Fruit fly (Drosophila melanogaster): ENCODE results near the gene homer.

- TF ChIP-seq usp (GFP tag; optimal IDR thresholded peaks at IDR 0.05) = no peak
- no peak for TF ChIP-seq EcR (GFP tag; optimal IDR thresholded peaks at IDR 0.05)
- no peak for TF ChIP-seq pan (optimal IDR thresholded peaks at IDR 0.05)
- TF ChIP-seq psq (optimal IDR thresholded peaks at IDR 0.05) = no peak
- no peak for TF ChIP-seq CG8478 (optimal IDR thresholded peaks at IDR 0.05)
- TF ChIP-seq Dll (optimal IDR thresholded peaks at IDR 0.05) = no peak
Observed at dm6 chr2L:6677453-6677852, 45.7 kb downstream of the homer start, which contains the start of gene Nse1.
